Worm (Caenorhabditis elegans): ENCODE data around the gene pole-4.
A peak's percentile ranks its signal among the peaks of the same experiment; 100 is the strongest.

pole-4 gene

ce11 chrII:15015669-15016068 is 46.5 kb upstream of the pole-4 start:
- no peak for TF ChIP-seq pag-3 (tag; optimal IDR thresholded peaks at IDR 0.05; ENCODE audit: borderline replicate concordance, insufficient read depth)
- no peak for TF ChIP-seq sox-4 (tag; optimal IDR thresholded peaks at IDR 0.05)
- peak; percentile 35 for TF ChIP-seq lin-14 (GFP tag; optimal IDR thresholded peaks at IDR 0.05)
- no peak for TF ChIP-seq efl-1 (optimal IDR thresholded peaks at IDR 0.05)
- TF ChIP-seq efl-1 (GFP tag; optimal IDR thresholded peaks at IDR 0.05 in 1 of 2): peak in 1 of 2 experiments; percentile 53

DNA sequence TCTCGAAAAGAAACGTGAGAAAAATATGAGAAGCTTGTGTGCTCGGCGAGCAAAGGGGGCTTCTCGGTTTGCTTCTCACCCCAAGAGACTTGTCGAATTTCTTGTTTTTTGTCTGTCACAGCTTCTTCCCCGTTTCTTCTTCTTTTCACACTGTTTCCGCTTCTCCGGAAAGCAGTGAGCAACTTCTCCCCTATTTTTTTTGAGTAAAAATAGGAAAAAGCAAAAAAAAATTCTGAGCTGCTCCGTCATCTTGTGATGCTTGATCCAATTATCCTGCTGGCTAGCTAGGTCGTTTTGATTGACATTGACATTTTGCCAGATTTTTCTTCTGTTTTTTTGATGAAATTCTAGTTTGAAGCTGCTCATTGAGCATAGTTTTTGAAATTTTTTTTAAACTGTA is 45.2 kb upstream of the pole-4 start, which contains the start of gene Y53F4B.51:
Gene Y53F4B.51, minus strand, starts transcription at position 63 of the 400 bp plus-strand sequence.
- TF ChIP-seq fkh-10 (GFP tag; optimal IDR thresholded peaks at IDR 0.05) (peak; percentile 74), rnt-1 (tag; optimal IDR thresholded peaks at IDR 0.05) (no peak), dpl-1 (GFP tag; optimal IDR thresholded peaks at IDR 0.05) (no peak), nhr-47 (tag; optimal IDR thresholded peaks at IDR 0.05) (no peak), ceh-82 (tag; optimal IDR thresholded peaks at IDR 0.05) (no peak), lin-14 (GFP tag; optimal IDR thresholded peaks at IDR 0.05) (peak; percentile 46)

DNA sequence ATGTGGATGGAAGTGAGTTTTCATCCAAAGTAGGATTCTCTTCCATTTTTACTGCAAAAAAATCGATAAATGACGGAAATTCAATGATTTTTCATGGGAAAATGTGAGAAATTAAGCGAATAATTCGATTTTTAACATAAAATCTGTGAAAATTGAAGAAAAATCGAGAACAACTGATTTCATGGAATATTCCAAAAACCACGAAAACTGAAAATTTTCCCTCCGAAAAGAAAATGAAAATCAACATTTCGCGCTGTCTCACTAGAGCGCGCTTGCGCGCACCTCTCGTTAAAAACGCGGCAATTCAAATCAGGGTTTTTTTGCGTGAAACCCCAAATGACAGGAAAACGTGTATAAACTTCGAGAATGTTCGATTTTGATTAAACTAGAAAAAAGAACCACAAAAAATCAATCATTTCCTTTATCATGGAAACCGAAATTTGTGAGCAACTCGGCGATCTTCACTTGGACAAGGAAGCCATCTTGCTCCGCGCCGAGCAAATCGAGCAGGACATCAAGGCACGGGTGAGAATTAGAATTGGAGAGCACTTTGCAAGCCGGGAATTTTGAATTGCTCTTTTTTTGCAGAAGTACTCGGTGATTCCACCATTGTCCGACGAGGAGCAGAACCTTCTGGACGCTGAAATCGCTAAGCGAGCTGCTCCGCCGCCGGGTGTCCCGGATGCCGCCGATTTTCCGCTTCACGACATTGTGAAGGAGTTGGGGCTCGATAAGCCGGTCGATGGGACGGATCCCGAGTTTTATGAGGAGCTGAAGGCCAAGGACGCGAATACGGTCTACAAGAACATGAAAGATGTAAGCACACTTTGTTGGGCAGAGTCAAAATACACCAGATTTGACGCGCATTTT is 41.4 kb upstream of the pole-4 start, which contains the start of the genes Y53F4B.9 and Y53F4B.11:
Gene Y53F4B.9, minus strand, starts transcription at position 51 of the 870 bp plus-strand sequence.
Gene Y53F4B.11, plus strand, starts transcription at position 383 of the 870 bp plus-strand sequence.
- TF ChIP-seq nhr-47 (tag; optimal IDR thresholded peaks at IDR 0.05) (peak; percentile 88), efl-3 (GFP tag; optimal IDR thresholded peaks at IDR 0.05) (no peak), snu-23 (GFP tag; optimal IDR thresholded peaks at IDR 0.05) (peak; percentile 85), nhr-77 (tag; optimal IDR thresholded peaks at IDR 0.05) (peak; percentile 94), isw-1 (GFP tag; IDR thresholded peaks at IDR 0.05) (peak; percentile 81), unc-30 (tag; optimal IDR thresholded peaks at IDR 0.05) (no peak), unc-62 (GFP tag; optimal IDR thresholded peaks at IDR 0.05) (no peak), Y116A8C.19 (tag; optimal IDR thresholded peaks at IDR 0.05; ENCODE audit: borderline replicate concordance) (no peak), lin-14 (GFP tag; optimal IDR thresholded peaks at IDR 0.05) (peak; percentile 69), skn-1 (tag; optimal IDR thresholded peaks at IDR 0.05) (peak; percentile 68), ztf-4 (tag; optimal IDR thresholded peaks at IDR 0.05) (no peak), rnt-1 (tag; optimal IDR thresholded peaks at IDR 0.05) (peak; percentile 89), nhr-85 (tag) (peak; percentile 39), pag-3 (tag; optimal IDR thresholded peaks at IDR 0.05; ENCODE audit: borderline replicate concordance, insufficient read depth) (no peak), nhr-90 (tag; optimal IDR thresholded peaks at IDR 0.05; ENCODE audit: poor library complexity) (peak; percentile 72), vab-15 (tag; optimal IDR thresholded peaks at IDR 0.05) (peak; percentile 38), jun-1 (tag; optimal IDR thresholded peaks at IDR 0.05) (peak; percentile 73), ztf-11 (tag; optimal IDR thresholded peaks at IDR 0.05) (peak in 1 of 2 experiments; percentile 4), swsn-7 (tag; optimal IDR thresholded peaks at IDR 0.05) (peak; percentile 67), nhr-20 (tag; optimal IDR thresholded peaks at IDR 0.05) (peak; percentile 75), blmp-1 (tag; optimal IDR thresholded peaks at IDR 0.05) (peak; percentile 82), sup-37 (GFP tag; optimal IDR thresholded peaks at IDR 0.05) (no peak), tlp-1 (tag; optimal IDR thresholded peaks at IDR 0.05) (no peak), hpl-2 (GFP tag; optimal IDR thresholded peaks at IDR 0.05) (no peak), efl-1 (optimal IDR thresholded peaks at IDR 0.05) (peak; percentile 99 to 100), efl-1 (GFP tag; optimal IDR thresholded peaks at IDR 0.05 in 1 of 2) (peak; percentile 100), mdl-1 (tag; optimal IDR thresholded peaks at IDR 0.05) (peak in 1 of 2 experiments; percentile 70), lin-15B (tag; optimal IDR thresholded peaks at IDR 0.05) (peak; percentile 85), ceh-8 (GFP tag; optimal IDR thresholded peaks at IDR 0.05) (peak; percentile 22), nhr-84 (tag; optimal IDR thresholded peaks at IDR 0.05) (no peak), ces-1 (GFP tag; optimal IDR thresholded peaks at IDR 0.05) (no peak), fkh-4 (tag; optimal IDR thresholded peaks at IDR 0.05; ENCODE audit: borderline replicate concordance) (no peak), tbx-2 (tag; optimal IDR thresholded peaks at IDR 0.05) (peak; percentile 78), ceh-88 (GFP tag; IDR thresholded peaks at IDR 0.05) (peak; percentile 50; the same call in 1 of the 2 replicates), C34B4.2 (tag; optimal IDR thresholded peaks at IDR 0.05) (no peak), ceh-90 (tag; optimal IDR thresholded peaks at IDR 0.05) (no peak), hlh-17 (GFP tag; optimal IDR thresholded peaks at IDR 0.05; ENCODE audit: borderline replicate concordance) (no peak), ceh-82 (tag; optimal IDR thresholded peaks at IDR 0.05) (peak; percentile 70 to 95 (median 70)), ceh-63 (GFP tag; optimal IDR thresholded peaks at IDR 0.05) (peak; percentile 42), egl-13 (tag; optimal IDR thresholded peaks at IDR 0.05) (no peak), lin-35 (GFP tag; optimal IDR thresholded peaks at IDR 0.05) (peak; percentile 100)

Data from whole organism, L1 larva.